Fruit fly (Drosophila melanogaster): Measurements from ENCODE around the gene CG44271.
A peak's percentile ranks its signal among the peaks of the same experiment; 100 is the strongest.

- TF ChIP-seq CG5204 (GFP tag; optimal IDR thresholded peaks at IDR 0.05) = no peak
- TF ChIP-seq kay (GFP tag; ENCODE audit: borderline replicate concordance) = peak; percentile 79
- TF ChIP-seq CG14711 (tag; optimal IDR thresholded peaks at IDR 0.05) = no peak
- TF ChIP-seq cnc (optimal IDR thresholded peaks at IDR 0.05) = no peak
- TF ChIP-seq toe (GFP tag; optimal IDR thresholded peaks at IDR 0.05) = no peak
Measured at dm6 chr2L:6791845-6792443, 44.2 kb upstream of the CG44271 start.

Measured in whole organism, adult.